Fruit fly (Drosophila melanogaster) whole organism, pupa: Measurements from ENCODE around the gene CG34456.
A peak's percentile ranks its signal among the peaks of the same experiment; 100 is the strongest.

ENCODE experiments used
- CG10348 ChIP-seq: fragments of 200-800 bp; sonication (Bioruptor generic); IDR thresholded peaks from 2 replicates; pipeline ENCODE4 v1.3.6; 2022; ENCODE audit warnings: missing biosample characterization, missing genetic modification characterization
- CG12605 ChIP-seq: fragments of 200-800 bp; sonication (Bioruptor generic); IDR thresholded peaks from 2 replicates; pipeline ENCODE4 v1.3.6; 2022; ENCODE audit warnings: missing biosample characterization, missing genetic modification characterization
- CG13204 ChIP-seq: fragments of 200-800 bp; sonication (Bioruptor generic); optimal IDR thresholded peaks from 2 replicates; lab custom pipeline; 2018; ENCODE audit warnings: missing biosample characterization, mild to moderate bottlenecking, missing genetic modification characterization, moderate library complexity
- CG14655 ChIP-seq: fragments of 200-800 bp; sonication (Bioruptor generic); optimal IDR thresholded peaks from 3 replicates; lab custom pipeline; 2017; ENCODE audit warnings: mild to moderate bottlenecking, missing biosample characterization, missing genetic modification reagents, missing genetic modification characterization
- CG15710 ChIP-seq: fragments of 200-800 bp; sonication (Bioruptor generic); optimal IDR thresholded peaks from 2 replicates; lab custom pipeline; 2018; ENCODE audit warnings: missing biosample characterization, mild to moderate bottlenecking, missing genetic modification characterization, moderate library complexity
- CG32121 ChIP-seq: fragments of 200-800 bp; sonication (Bioruptor generic); IDR thresholded peaks from 2 replicates; pipeline ENCODE4 v1.3.6; 2022; ENCODE audit warnings: missing biosample characterization, missing genetic modification characterization
- CG34367 ChIP-seq: fragments of 200-800 bp; sonication (Bioruptor generic); optimal IDR thresholded peaks from 2 replicates; lab custom pipeline; 2018; ENCODE audit warnings: missing biosample characterization, mild to moderate bottlenecking, missing genetic modification characterization
- CG4496 ChIP-seq: fragments of 200-800 bp; sonication (Bioruptor generic); IDR thresholded peaks from 3 replicates; pipeline ENCODE4 v1.3.6; 2022; ENCODE audit warnings: missing biosample characterization, missing genetic modification characterization
- CG8159 ChIP-seq: fragments of 200-800 bp; sonication (Bioruptor generic); optimal IDR thresholded peaks from 3 replicates; lab custom pipeline; 2018; ENCODE audit warnings: missing biosample characterization, mild to moderate bottlenecking, missing genetic modification characterization, moderate library complexity
- CG8301 ChIP-seq: fragments of 200-800 bp; sonication (Bioruptor generic); optimal IDR thresholded peaks from 2 replicates; lab custom pipeline; 2018; ENCODE audit warnings: missing biosample characterization, mild to moderate bottlenecking, missing genetic modification characterization
- CG9948 ChIP-seq: fragments of 200-800 bp; sonication (Bioruptor generic); optimal IDR thresholded peaks from 2 replicates; lab custom pipeline; 2018; ENCODE audit warnings: missing biosample characterization, mild to moderate bottlenecking, missing genetic modification characterization, moderate library complexity
- D1 ChIP-seq: fragments of 200-800 bp; sonication (Bioruptor generic); optimal IDR thresholded peaks from 2 replicates; lab custom pipeline; 2018; ENCODE audit warnings: missing biosample characterization, mild to moderate bottlenecking, missing genetic modification characterization, moderate library complexity
- EcR ChIP-seq: fragments of 200-800 bp; sonication (Bioruptor generic); optimal IDR thresholded peaks from 3 replicates; lab custom pipeline; 2019; ENCODE audit warnings: missing biosample characterization, missing genetic modification characterization, mild to moderate bottlenecking, moderate library complexity, missing genetic modification reagents
- Ets98B ChIP-seq: fragments of 200-800 bp; sonication (Bioruptor generic); IDR thresholded peaks from 2 replicates; pipeline ENCODE4 v1.3.6; 2022; ENCODE audit warnings: missing biosample characterization, missing genetic modification characterization
- Pif1A ChIP-seq: fragments of 200-800 bp; sonication (Bioruptor generic); optimal IDR thresholded peaks from 3 replicates; lab custom pipeline; 2016; ENCODE audit warnings: missing biosample characterization, missing genetic modification characterization
- Pif1B ChIP-seq: fragments of 200-800 bp; sonication (Bioruptor generic); optimal IDR thresholded peaks from 3 replicates; lab custom pipeline; 2016; ENCODE audit warnings: missing biosample characterization, missing genetic modification characterization
- Snoo ChIP-seq: fragments of 200-800 bp; sonication (Bioruptor generic); optimal IDR thresholded peaks from 3 replicates; lab custom pipeline; 2017; ENCODE audit warnings: missing biosample characterization, mild to moderate bottlenecking, missing genetic modification characterization, inconsistent platforms
- fd96Ca ChIP-seq: fragments of 200-800 bp; sonication (Bioruptor generic); IDR thresholded peaks from 3 replicates; pipeline ENCODE4 v1.3.6; 2022; ENCODE audit warnings: missing biosample characterization, missing genetic modification characterization
- gl ChIP-seq: fragments of 200-800 bp; sonication (Bioruptor generic); optimal IDR thresholded peaks from 2 replicates; lab custom pipeline; 2018; ENCODE audit warnings: missing biosample characterization, mild to moderate bottlenecking, missing genetic modification characterization
- rn ChIP-seq: fragments of 200-800 bp; sonication (Bioruptor generic); IDR thresholded peaks from 2 replicates; pipeline ENCODE4 v1.3.6; 2022; ENCODE audit warnings: missing biosample characterization, missing genetic modification characterization

CG34456 gene

DNA sequence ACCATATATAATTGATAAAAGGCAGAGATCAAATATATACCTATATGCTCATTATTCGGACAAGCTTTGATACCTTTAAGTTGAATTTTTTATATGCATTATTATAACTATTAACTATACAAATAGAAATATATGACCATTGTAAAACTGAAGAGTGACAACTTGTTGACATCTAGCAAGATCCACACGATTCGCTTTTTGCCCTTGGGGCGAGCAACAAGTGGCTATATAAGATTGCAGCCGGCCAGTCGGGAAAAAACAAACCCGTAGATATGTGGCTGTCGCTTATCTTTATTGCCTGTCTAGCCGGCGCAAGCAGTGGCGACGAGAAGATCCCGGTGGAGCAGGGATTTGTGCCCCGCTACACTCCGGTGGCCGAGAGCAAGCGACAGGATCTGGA lies at the start of gene CG34456:
TSS of gene CG34456 (plus strand) at position 215 of the 400 bp plus-strand sequence.
- TF ChIP-seq Snoo (tag; lab: Kevin White, UChicago): no peak
- TF ChIP-seq fd96Ca (GFP tag; lab: Robert Waterston, UW): no peak
- 0 out of 3 replicates have a peak, but pooled peaks have one; percentile 41 for TF ChIP-seq CG4496
- no peak for TF ChIP-seq CG9948 (tag; lab: Kevin White, UChicago)
- TF ChIP-seq Ets98B (GFP tag; lab: Robert Waterston, UW): no peak
- TF ChIP-seq D1 (tag; lab: Kevin White, UChicago): no peak
- TF ChIP-seq Pif1B (GFP tag; lab: Kevin White, UChicago): no peak
- peak; percentile 20 for TF ChIP-seq EcR (GFP tag; lab: Kevin White, UChicago)
- no peak for TF ChIP-seq CG34367 (tag; lab: Kevin White, UChicago)
- TF ChIP-seq CG12605 (GFP tag; lab: Robert Waterston, UW): no peak
- no peak for TF ChIP-seq rn (GFP tag; lab: Robert Waterston, UW)
- no peak for TF ChIP-seq CG32121 (GFP tag; lab: Robert Waterston, UW)

DNA sequence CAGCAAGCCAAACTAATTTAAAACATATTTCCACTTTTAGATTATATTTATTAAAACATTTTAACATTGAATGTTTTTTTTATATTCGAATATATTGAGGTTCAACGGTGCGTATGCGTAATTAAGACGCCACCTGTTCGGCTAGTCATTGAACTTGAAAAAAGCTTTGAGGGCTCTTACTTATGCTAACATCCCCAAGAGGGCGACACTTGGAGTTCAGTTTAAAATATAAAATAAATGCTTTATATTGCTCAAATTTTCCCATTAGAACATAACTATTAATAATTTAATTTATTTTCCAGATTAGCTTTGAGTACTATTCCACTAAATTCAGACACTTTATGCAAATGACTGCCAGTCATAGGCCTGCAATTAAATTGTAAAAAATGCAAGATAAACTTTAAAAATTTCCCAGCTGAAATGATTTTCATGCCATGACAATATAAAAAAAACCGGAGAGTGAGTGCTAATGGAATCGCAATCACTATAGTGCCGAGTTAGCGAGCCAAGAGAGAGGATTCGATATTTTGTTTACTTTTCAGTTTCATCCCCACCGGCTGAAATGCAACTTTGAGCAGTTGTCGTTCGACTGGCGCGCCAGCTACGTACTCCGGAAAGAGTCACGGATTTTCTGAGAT lies 28.0 kb upstream of the CG34456 start, which contains the start of gene PGRP-LA:
TSS of gene PGRP-LA (plus strand) at position 588 of the 638 bp plus-strand sequence.
- TF ChIP-seq gl (tag; lab: Kevin White, UChicago) (no peak), Pif1B (GFP tag; lab: Kevin White, UChicago) (no peak), CG4496 (peak; percentile 57)

DNA sequence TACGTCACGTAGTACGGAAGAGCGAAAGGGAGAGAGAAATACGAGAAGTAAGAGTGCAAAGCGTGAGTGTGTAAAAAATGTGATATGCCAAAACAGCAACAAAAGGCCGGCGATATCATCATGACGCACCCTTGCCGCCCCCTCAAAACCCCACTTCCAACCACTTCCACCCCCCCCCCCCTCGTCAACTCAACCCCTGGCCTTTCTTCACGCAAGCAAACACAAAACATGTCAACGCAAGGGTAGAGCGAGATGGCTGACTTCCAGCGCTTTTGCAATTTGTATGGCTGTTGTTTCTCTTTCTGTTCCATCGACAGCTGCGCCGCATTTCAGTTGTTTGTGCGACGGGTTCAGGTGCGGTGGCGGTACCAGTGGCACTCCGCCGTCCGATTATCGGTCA lies 26.2 kb upstream of the CG34456 start:
- peak; percentile 24 for TF ChIP-seq CG8159 (tag; lab: Kevin White, UChicago)
- TF ChIP-seq EcR (GFP tag; lab: Kevin White, UChicago): peak; percentile 77
- TF ChIP-seq Ets98B (GFP tag; lab: Robert Waterston, UW): no peak; the same call in 1 of the 2 replicates
- TF ChIP-seq CG32121 (GFP tag; lab: Robert Waterston, UW): peak; percentile 23; the same call in 1 of the 2 replicates
- TF ChIP-seq fd96Ca (GFP tag; lab: Robert Waterston, UW): 0 out of 3 replicates have a peak, but pooled peaks have one; percentile 14
- TF ChIP-seq gl (tag; lab: Kevin White, UChicago): peak; percentile 10
- TF ChIP-seq CG10348 (GFP tag; lab: Robert Waterston, UW): no peak
- peak; percentile 43 for TF ChIP-seq CG13204 (GFP tag; lab: Kevin White, UChicago)
- TF ChIP-seq CG14655 (GFP tag; lab: Kevin White, UChicago): peak; percentile 1
- TF ChIP-seq CG12605 (GFP tag; lab: Robert Waterston, UW): peak; percentile 59
- no peak for TF ChIP-seq Pif1B (GFP tag; lab: Kevin White, UChicago)

DNA sequence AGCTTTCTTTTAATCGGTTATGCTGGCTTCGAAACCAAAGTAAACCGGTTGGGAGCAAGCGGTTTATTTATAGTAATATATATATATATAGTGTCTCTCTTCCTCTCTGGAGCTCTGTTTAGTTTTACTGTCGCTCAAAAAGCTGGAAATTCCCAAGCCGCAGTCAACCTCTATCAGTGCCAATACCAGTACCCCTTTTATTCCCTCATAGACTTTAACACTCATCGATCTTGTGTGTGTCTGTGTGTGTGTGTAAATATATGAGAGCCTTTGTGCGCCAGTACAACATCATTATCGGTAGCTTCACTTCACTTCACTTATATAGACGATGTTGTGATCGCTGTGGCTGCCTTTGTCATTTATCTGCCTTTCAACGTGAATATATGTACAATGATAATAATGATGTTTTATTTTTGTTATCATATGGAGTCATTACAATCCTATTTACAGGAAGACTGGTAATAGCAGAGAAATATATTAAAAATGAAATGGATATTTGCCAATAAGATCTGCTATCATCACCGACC lies 23.9 kb upstream of the CG34456 start:
- TF ChIP-seq CG4496: peak; percentile 38; the same call in 1 of the 3 replicates
- peak; percentile 79 for TF ChIP-seq EcR (GFP tag; lab: Kevin White, UChicago)
- no peak for TF ChIP-seq CG10348 (GFP tag; lab: Robert Waterston, UW)

DNA sequence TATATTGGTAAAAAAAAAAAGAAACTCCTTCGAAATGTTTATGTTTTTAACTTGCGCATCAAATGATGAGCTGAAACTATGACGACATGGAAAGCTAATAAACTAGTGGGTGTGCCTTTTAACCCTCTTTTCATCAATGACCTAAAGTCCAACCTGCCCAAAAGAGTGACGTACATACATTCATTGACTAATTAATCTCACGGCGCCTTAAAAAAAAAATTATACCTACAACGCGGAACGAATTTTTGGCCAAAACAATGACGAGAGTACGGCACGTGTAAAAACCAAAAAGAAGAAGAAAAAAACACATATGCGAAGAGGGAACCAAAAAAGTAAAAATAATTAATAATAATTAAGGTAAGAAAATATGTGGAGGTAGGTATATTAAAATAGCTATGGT lies 23.4 kb upstream of the CG34456 start, which contains the start of gene PGRP-LC:
TSS of gene PGRP-LC (plus strand) at position 301 of the 400 bp plus-strand sequence.
- no peak for TF ChIP-seq CG12605 (GFP tag; lab: Robert Waterston, UW)
- TF ChIP-seq Pif1B (GFP tag; lab: Kevin White, UChicago): no peak
- TF ChIP-seq CG15710: no peak
- no peak for TF ChIP-seq Pif1A (GFP tag; lab: Kevin White, UChicago)
- no peak for TF ChIP-seq CG8159 (tag; lab: Kevin White, UChicago)
- no peak for TF ChIP-seq D1 (tag; lab: Kevin White, UChicago)
- TF ChIP-seq CG13204 (GFP tag; lab: Kevin White, UChicago): no peak
- no peak for TF ChIP-seq CG14655 (GFP tag; lab: Kevin White, UChicago)
- TF ChIP-seq EcR (GFP tag; lab: Kevin White, UChicago): no peak
- no peak for TF ChIP-seq rn (GFP tag; lab: Robert Waterston, UW)

DNA sequence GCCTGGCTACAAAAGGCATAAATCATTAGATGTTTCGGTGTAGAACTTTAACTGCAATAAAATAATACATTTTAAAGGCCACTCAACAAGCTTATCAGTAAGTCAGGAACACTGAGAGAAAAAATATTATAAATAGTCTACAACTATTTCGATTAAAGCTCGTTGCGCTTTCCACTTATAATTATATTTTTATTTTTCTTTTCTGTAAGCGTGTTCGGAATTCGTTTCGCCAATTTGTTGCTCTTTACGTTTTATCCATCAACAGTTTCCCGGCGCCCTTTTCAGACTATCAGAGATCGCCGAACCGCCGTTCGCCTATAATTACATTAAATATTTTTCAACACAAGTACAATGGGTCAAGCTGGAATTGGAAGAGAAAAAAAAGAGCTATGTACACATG lies 22.9 kb upstream of the CG34456 start:
- TF ChIP-seq CG14655 (GFP tag; lab: Kevin White, UChicago) (no peak), CG8301 (tag; lab: Kevin White, UChicago) (no peak), Pif1A (GFP tag; lab: Kevin White, UChicago) (no peak), CG32121 (GFP tag; lab: Robert Waterston, UW) (no peak), CG10348 (GFP tag; lab: Robert Waterston, UW) (no peak), D1 (tag; lab: Kevin White, UChicago) (no peak), CG12605 (GFP tag; lab: Robert Waterston, UW) (no peak), CG15710 (no peak), EcR (GFP tag; lab: Kevin White, UChicago) (no peak), CG9948 (tag; lab: Kevin White, UChicago) (no peak), gl (tag; lab: Kevin White, UChicago) (no peak), Ets98B (GFP tag; lab: Robert Waterston, UW) (no peak), Snoo (tag; lab: Kevin White, UChicago) (no peak), CG34367 (tag; lab: Kevin White, UChicago) (no peak)
